Worm (Caenorhabditis elegans) whole organism, L4 larva: ENCODE results near the gene C25G4.8.
"Not testable (repeated sequence)": the region's sequence is repeated elsewhere in the genome, so short reads cannot be mapped to it uniquely, and the experiment has no call there.

ENCODE experiments used
- R02D3.7 ChIP-seq: fragments of 150-350 bp; sonication (generic microtip); optimal IDR thresholded peaks from 3 replicates; lab custom pipeline; 2014; ENCODE audit warnings: missing biosample characterization, missing genetic modification characterization
- ama-1 ChIP-seq: fragments of 150-350 bp; optimal IDR thresholded peaks from 2 replicates; lab custom pipeline; 2014; ENCODE audit warnings: inconsistent platforms, mixed read lengths
- ceh-82 ChIP-seq: sonication (generic microtip); optimal IDR thresholded peaks from 2 replicates; lab custom pipeline; 2017; ENCODE audit warnings: missing biosample characterization, missing genetic modification characterization
- dpl-1 ChIP-seq: fragments of 150-350 bp; optimal IDR thresholded peaks from 2 replicates; lab custom pipeline; 2014; ENCODE audit warnings: missing biosample characterization, missing genetic modification reagents, missing genetic modification characterization
- lin-39 ChIP-seq: fragments of 150-350 bp; optimal IDR thresholded peaks from 2 replicates; lab custom pipeline; 2014; ENCODE audit warnings: missing biosample characterization, missing genetic modification reagents, missing genetic modification characterization
- nhr-111 ChIP-seq: fragments of 200-800 bp; sonication (Bioruptor generic); optimal IDR thresholded peaks from 2 replicates; lab custom pipeline; 2018; ENCODE audit warnings: mild to moderate bottlenecking, missing genetic modification characterization, missing compliant biosample characterization
- nhr-6 ChIP-seq: fragments of 150-350 bp; optimal IDR thresholded peaks from 2 replicates; lab custom pipeline; 2014; ENCODE audit warnings: missing biosample characterization, missing genetic modification characterization
- nhr-76 ChIP-seq: fragments of 150-350 bp; optimal IDR thresholded peaks from 2 replicates; lab custom pipeline; 2014; ENCODE audit warnings: missing biosample characterization, missing genetic modification characterization
- skn-1 ChIP-seq: fragments of 150-350 bp; optimal IDR thresholded peaks from 2 replicates; lab custom pipeline; 2014; ENCODE audit warnings: missing biosample characterization, missing genetic modification characterization
- snpc-4 ChIP-seq: fragments of 150-350 bp; optimal IDR thresholded peaks from 2 replicates; lab custom pipeline; 2014; ENCODE audit warnings: missing biosample characterization, missing genetic modification characterization
- unc-62 ChIP-seq, 3 experiments: fragments of 150-350 bp in 1 of 3; sonication (generic microtip); optimal IDR thresholded peaks in 2 of 3; peaks in 1 of 3; 1 replicate in 1 of 3; 2 replicates in 2 of 3; lab custom pipeline; 2014 to 2017; ENCODE audit warnings: missing biosample characterization in 3 of 3, missing genetic modification characterization in 3 of 3, missing genetic modification reagents in 3 of 3, missing genotype in 1 of 3

ce11 chrIV:12476942-12477341, 13.7 kb upstream of the C25G4.8 start, which contains the start of gene T04A11.1:
- TF ChIP-seq snpc-4 (tag; lab: Kevin White, UChicago); ama-1 (lab: Kevin White, UChicago); dpl-1 (GFP tag; lab: Kevin White, UChicago); unc-62 (GFP tag; optimal IDR thresholded peaks at IDR 0.05 in 1 of 2; lab: Kevin White, UChicago); unc-62 (tag; optimal IDR thresholded peaks at IDR 0.05; lab: Kevin White, UChicago); lin-39 (tag; lab: Kevin White, UChicago); skn-1 (tag; lab: Kevin White, UChicago); nhr-76 (tag; lab: Kevin White, UChicago); R02D3.7 (tag; lab: Kevin White, UChicago); nhr-6; ceh-82 (tag; lab: Kevin White, UChicago); nhr-111: not testable (repeated sequence)
